Worm (Caenorhabditis elegans): ENCODE measurements around the gene ZK262.20.

- TF ChIP-seq tbx-11 (GFP tag; IDR thresholded peaks at IDR 0.05) (no peak), ceh-36 (tag; optimal IDR thresholded peaks at IDR 0.05) (no peak), ama-1 (optimal IDR thresholded peaks at IDR 0.05) (no peak), ets-7 (tag; optimal IDR thresholded peaks at IDR 0.05) (no peak), tra-4 (tag; optimal IDR thresholded peaks at IDR 0.05) (no peak)
Observed at ce11 chrV:18476090-18476489, 41.2 kb upstream of the ZK262.20 start, which contains the start of gene srh-179.

Measured in whole organism, early embryonic.